Worm (Caenorhabditis elegans) whole organism, L1 larva: Measurements from ENCODE around the gene F22B3.5.
"Not testable (repeated sequence)": the region's sequence is repeated elsewhere in the genome, so short reads cannot be mapped to it uniquely, and the experiment has no call there.

Experiments used
- C34B4.2 ChIP-seq: sonication (generic microtip); optimal IDR thresholded peaks from 2 replicates; lab custom pipeline; 2017; ENCODE audit warnings: mild to moderate bottlenecking, missing genetic modification characterization, missing compliant biosample characterization
- Y116A8C.19 ChIP-seq: sonication (generic microtip); optimal IDR thresholded peaks from 2 replicates; lab custom pipeline; 2016; ENCODE audit warnings: missing compliant biosample characterization, missing genetic modification characterization, borderline replicate concordance
- ceh-63 ChIP-seq: fragments of 200-800 bp; sonication (Bioruptor generic); optimal IDR thresholded peaks from 2 replicates; lab custom pipeline; 2018; ENCODE audit warnings: mild to moderate bottlenecking, missing genetic modification characterization, missing compliant biosample characterization
- efl-1 ChIP-seq, 4 experiments: fragments of 150-350 bp; optimal IDR thresholded peaks in 3 of 4; peaks in 1 of 4; 1 replicate in 1 of 4; 2 replicates in 3 of 4; lab custom pipeline; 2014; ENCODE audit warnings: missing biosample characterization in 2 of 4, missing genetic modification characterization in 2 of 4, missing genetic modification reagents in 2 of 4
- egl-13 ChIP-seq: sonication (generic microtip); optimal IDR thresholded peaks from 2 replicates; lab custom pipeline; 2016; ENCODE audit warnings: missing genotype, missing genetic modification reagents, missing genetic modification characterization, missing compliant biosample characterization
- egl-27 ChIP-seq, 2 experiments: fragments of 150-350 bp in 1 of 2; sonication (generic microtip); optimal IDR thresholded peaks; 3 replicates each; lab custom pipeline; 2017 to 2018; ENCODE audit warnings: missing biosample characterization in 2 of 2, missing genetic modification characterization in 2 of 2, missing genetic modification reagents in 2 of 2
- fkh-10 ChIP-seq: sonication (generic microtip); optimal IDR thresholded peaks from 2 replicates; lab custom pipeline; 2017; ENCODE audit warnings: missing biosample characterization, missing genetic modification reagents, missing genetic modification characterization
- grh-1 ChIP-seq: fragments of 200-800 bp; sonication (Bioruptor generic); IDR thresholded peaks from 2 replicates; pipeline ENCODE4 v1.3.6; 2022; ENCODE audit warnings: missing genetic modification reagents, missing genetic modification characterization, missing compliant biosample characterization
- hpl-2 ChIP-seq: fragments of 150-350 bp; optimal IDR thresholded peaks from 2 replicates; lab custom pipeline; 2014; ENCODE audit warnings: missing biosample characterization, missing genetic modification reagents, missing genetic modification characterization
- lin-13 ChIP-seq: fragments of 150-350 bp; optimal IDR thresholded peaks from 2 replicates; lab custom pipeline; 2014; ENCODE audit warnings: missing biosample characterization, missing genetic modification reagents, missing genetic modification characterization
- lin-14 ChIP-seq: fragments of 200-800 bp; sonication (Bioruptor generic); optimal IDR thresholded peaks from 2 replicates; lab custom pipeline; 2018; ENCODE audit warnings: mild to moderate bottlenecking, missing genetic modification characterization, moderate library complexity, missing compliant biosample characterization
- lin-15B ChIP-seq: fragments of 150-350 bp; sonication (generic microtip); optimal IDR thresholded peaks from 3 replicates; lab custom pipeline; 2014; ENCODE audit warnings: missing biosample characterization, missing genetic modification characterization
- mab-9 ChIP-seq: fragments of 200-800 bp; sonication (Bioruptor generic); IDR thresholded peaks from 2 replicates; pipeline ENCODE4 v1.3.6; 2022; ENCODE audit warnings: missing genetic modification reagents, missing genetic modification characterization, missing compliant biosample characterization
- mef-2 ChIP-seq: fragments of 150-350 bp; optimal IDR thresholded peaks from 2 replicates; lab custom pipeline; 2014; ENCODE audit warnings: missing biosample characterization, missing genetic modification characterization
- nhr-11 ChIP-seq: fragments of 150-350 bp; optimal IDR thresholded peaks from 2 replicates; lab custom pipeline; 2014; ENCODE audit warnings: missing biosample characterization, missing genetic modification characterization
- nhr-19 ChIP-seq: fragments of 200-800 bp; sonication (Bioruptor generic); conservative IDR thresholded peaks from 2 replicates; pipeline ENCODE4 v1.3.6; 2022; ENCODE audit warnings: missing genetic modification characterization, missing compliant biosample characterization
- nhr-71 ChIP-seq: sonication (generic microtip); optimal IDR thresholded peaks from 2 replicates; lab custom pipeline; 2016; ENCODE audit warnings: mild to moderate bottlenecking, missing genetic modification characterization, moderate library complexity, missing compliant biosample characterization
- nhr-77 ChIP-seq: fragments of 150-350 bp; optimal IDR thresholded peaks from 2 replicates; lab custom pipeline; 2014; ENCODE audit warnings: missing biosample characterization, missing genetic modification characterization
- nhr-84 ChIP-seq: sonication (generic microtip); optimal IDR thresholded peaks from 2 replicates; lab custom pipeline; 2017; ENCODE audit warnings: missing biosample characterization, missing genetic modification characterization
- nhr-85 ChIP-seq: sonication (generic microtip); peaks from one replicate; lab custom pipeline; 2016; ENCODE audit warnings: missing genetic modification characterization, inconsistent platforms, missing compliant biosample characterization
- pax-3 ChIP-seq: fragments of 200-800 bp; sonication (Bioruptor generic); optimal IDR thresholded peaks from 2 replicates; lab custom pipeline; 2018; ENCODE audit warnings: mild to moderate bottlenecking, missing genetic modification characterization, moderate library complexity, missing compliant biosample characterization
- pqm-1 ChIP-seq: sonication (generic microtip); optimal IDR thresholded peaks from 3 replicates; lab custom pipeline; 2017; ENCODE audit warnings: missing biosample characterization, missing genetic modification characterization
- skn-1 ChIP-seq: fragments of 150-350 bp; optimal IDR thresholded peaks from 2 replicates; lab custom pipeline; 2014; ENCODE audit warnings: missing biosample characterization, missing genetic modification characterization
- sptf-1 ChIP-seq: fragments of 150-350 bp; optimal IDR thresholded peaks from 2 replicates; lab custom pipeline; 2014; ENCODE audit warnings: missing biosample characterization, missing genetic modification characterization
- sup-37 ChIP-seq: fragments of 200-800 bp; sonication (Bioruptor generic); optimal IDR thresholded peaks from 2 replicates; lab custom pipeline; 2018; ENCODE audit warnings: mild to moderate bottlenecking, missing genetic modification characterization, missing compliant biosample characterization
- swsn-7 ChIP-seq: sonication (generic microtip); optimal IDR thresholded peaks from 2 replicates; lab custom pipeline; 2016; ENCODE audit warnings: missing genetic modification characterization, missing compliant biosample characterization
- tbx-2 ChIP-seq: sonication (generic microtip); optimal IDR thresholded peaks from 2 replicates; lab custom pipeline; 2016; ENCODE audit warnings: missing genetic modification characterization, missing compliant biosample characterization
- unc-62 ChIP-seq: fragments of 150-350 bp; optimal IDR thresholded peaks from 2 replicates; lab custom pipeline; 2014; ENCODE audit warnings: missing biosample characterization, missing genetic modification reagents, missing genetic modification characterization
- zag-1 ChIP-seq: fragments of 150-350 bp; optimal IDR thresholded peaks from 2 replicates; lab custom pipeline; 2014; ENCODE audit warnings: missing biosample characterization, missing genetic modification characterization
- ztf-11 ChIP-seq, 2 experiments: sonication (generic microtip); optimal IDR thresholded peaks; 2 replicates each; lab custom pipeline; 2016 to 2017; ENCODE audit warnings: missing genetic modification characterization in 2 of 2, missing biosample characterization in 1 of 2, missing compliant biosample characterization in 1 of 2

The F22B3.5 gene

DNA sequence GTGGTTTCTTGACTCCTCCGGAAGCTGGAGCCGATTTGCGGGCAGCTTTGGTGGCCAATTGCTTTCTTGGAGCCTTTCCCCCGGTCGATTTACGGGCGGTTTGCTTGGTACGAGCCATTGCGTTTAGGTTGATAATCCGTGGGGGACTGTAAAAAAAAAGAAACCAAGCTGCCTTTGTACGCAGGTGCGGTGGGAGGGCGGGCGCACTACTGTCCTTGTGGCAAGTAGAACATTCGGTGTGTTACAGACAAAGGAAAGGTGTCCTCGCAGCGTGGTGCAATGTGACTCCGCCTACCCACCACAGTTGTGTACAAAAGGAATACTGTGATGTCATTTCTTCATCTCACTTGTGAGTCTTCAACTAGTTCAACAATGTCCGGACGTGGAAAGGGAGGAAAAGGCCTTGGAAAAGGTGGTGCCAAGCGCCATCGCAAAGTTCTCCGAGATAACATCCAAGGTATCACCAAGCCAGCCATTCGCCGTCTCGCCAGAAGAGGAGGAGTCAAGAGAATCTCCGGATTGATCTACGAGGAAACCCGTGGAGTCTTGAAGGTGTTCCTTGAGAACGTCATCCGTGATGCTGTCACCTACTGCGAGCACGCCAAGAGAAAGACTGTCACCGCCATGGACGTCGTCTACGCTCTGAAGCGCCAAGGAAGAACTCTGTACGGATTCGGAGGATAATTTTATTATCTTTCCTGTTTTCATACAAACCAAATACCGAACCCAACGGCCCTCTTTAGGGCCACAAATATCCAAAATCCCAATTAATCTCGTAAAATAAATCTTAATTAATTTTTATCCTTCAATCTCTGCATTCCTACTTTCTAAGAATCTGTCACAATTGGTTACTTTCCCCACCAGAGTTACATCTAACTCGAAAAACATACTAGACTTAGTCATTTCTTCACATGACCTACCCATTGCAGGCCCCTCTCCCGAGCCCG is 9.6 kb downstream of the F22B3.5 start, which contains the start of the genes his-63 and his-64:
Gene his-63, minus strand, starts transcription at position 118 of the 947 bp plus-strand sequence.
Gene his-64, plus strand, starts transcription at position 373 of the 947 bp plus-strand sequence.
- peak in 1 of 2 experiments; percentile 46 for TF ChIP-seq ztf-11 (tag; optimal IDR thresholded peaks at IDR 0.05; lab: Kevin White, UChicago)
- TF ChIP-seq nhr-19 (GFP tag; lab: Robert Waterston, UW) = 0 out of 2 replicates have a peak, but pooled peaks have one; percentile 18
- TF ChIP-seq nhr-85 = peak; percentile 14

ce11 chrIV:11406127-11406526 is 10.5 kb downstream of the F22B3.5 start:
- TF ChIP-seq efl-1 (optimal IDR thresholded peaks at IDR 0.05; lab: Kevin White, UChicago) = not testable (repeated sequence)
- peak in 1 of 2 experiments; percentile 21 for TF ChIP-seq efl-1 (GFP tag; optimal IDR thresholded peaks at IDR 0.05 in 1 of 2; lab: Kevin White, UChicago)

- TF ChIP-seq zag-1 (tag; lab: Kevin White, UChicago) = no peak
- TF ChIP-seq pqm-1 (tag; lab: Kevin White, UChicago) = no peak
- no peak for TF ChIP-seq lin-13
- no peak for TF ChIP-seq ceh-63 (GFP tag; lab: Kevin White, UChicago)
- no peak for TF ChIP-seq lin-14 (GFP tag; lab: Kevin White, UChicago)
- TF ChIP-seq hpl-2 (GFP tag; lab: Kevin White, UChicago) = no peak
- TF ChIP-seq C34B4.2 (tag; lab: Kevin White, UChicago) = no peak
- TF ChIP-seq pax-3 (tag; lab: Kevin White, UChicago) = no peak
- TF ChIP-seq nhr-84 = no peak
- TF ChIP-seq swsn-7 = no peak
- TF ChIP-seq unc-62 (GFP tag; lab: Kevin White, UChicago) = no peak
- no peak for TF ChIP-seq fkh-10
- TF ChIP-seq Y116A8C.19 (tag; lab: Kevin White, UChicago) = no peak
- no peak for TF ChIP-seq nhr-19 (GFP tag; lab: Robert Waterston, UW)
- TF ChIP-seq grh-1 (GFP tag; lab: Robert Waterston, UW) = no peak
- TF ChIP-seq sptf-1 = no peak
- TF ChIP-seq lin-15B = no peak
- TF ChIP-seq egl-13 = no peak
- TF ChIP-seq, all 84 proteins: peak for 0
These were observed 13.2 kb downstream of the F22B3.5 start, which contains the start of the genes memi-3 and cyp-31A2 for ce11 chrIV:11403288-11403991. Gene memi-3, minus strand, starts transcription at chrIV:11403338. Gene cyp-31A2, plus strand, starts transcription at chrIV:11403961.

- no peak for TF ChIP-seq egl-27 (tag; optimal IDR thresholded peaks at IDR 0.05; lab: Kevin White, UChicago)
- no peak for TF ChIP-seq nhr-71 (tag; lab: Kevin White, UChicago)
- TF ChIP-seq nhr-11 (tag; lab: Kevin White, UChicago) = no peak
- TF ChIP-seq tbx-2 = no peak
- no peak for TF ChIP-seq mef-2 (tag; lab: Kevin White, UChicago)
- TF ChIP-seq skn-1 (tag; lab: Kevin White, UChicago) = no peak
- TF ChIP-seq sup-37 (GFP tag; lab: Kevin White, UChicago) = no peak
- no peak for TF ChIP-seq mab-9
- TF ChIP-seq nhr-77 = no peak
These were observed 15.1 kb downstream of the F22B3.5 start for ce11 chrIV:11401482-11401881.

ce11 chrIV:11400098-11400497 is 16.5 kb downstream of the F22B3.5 start:
- TF ChIP-seq efl-1 (optimal IDR thresholded peaks at IDR 0.05; lab: Kevin White, UChicago) = not testable (repeated sequence)
- peak in 1 of 2 experiments; percentile 24 for TF ChIP-seq efl-1 (GFP tag; optimal IDR thresholded peaks at IDR 0.05 in 1 of 2; lab: Kevin White, UChicago)
